Worm (Caenorhabditis elegans): ENCODE results near the gene F15B9.10.

F15B9.10 gene

ce11 chrV:13008825-13009224, at the start of gene F15B9.10:
F15B9.10 (minus strand) TSS chrV:13008925.
- no peak for TF ChIP-seq jun-1 (tag; optimal IDR thresholded peaks at IDR 0.05)
- TF ChIP-seq nhr-11 (tag; optimal IDR thresholded peaks at IDR 0.05), result no peak
- no peak for TF ChIP-seq sea-2 (GFP tag; optimal IDR thresholded peaks at IDR 0.05)
- no peak for TF ChIP-seq nhr-23 (tag; optimal IDR thresholded peaks at IDR 0.05)
- TF ChIP-seq egl-27 (tag; optimal IDR thresholded peaks at IDR 0.05), result no peak
- no peak for TF ChIP-seq tbx-2 (tag; optimal IDR thresholded peaks at IDR 0.05)
- TF ChIP-seq nhr-67 (tag; optimal IDR thresholded peaks at IDR 0.05), result no peak
- TF ChIP-seq R02D3.7 (tag; optimal IDR thresholded peaks at IDR 0.05), result no peak
- no peak for TF ChIP-seq pqm-1 (tag; optimal IDR thresholded peaks at IDR 0.05)
- TF ChIP-seq snpc-4 (tag; optimal IDR thresholded peaks at IDR 0.05), result no peak
- TF ChIP-seq egl-5 (tag; optimal IDR thresholded peaks at IDR 0.05), result no peak

DNA sequence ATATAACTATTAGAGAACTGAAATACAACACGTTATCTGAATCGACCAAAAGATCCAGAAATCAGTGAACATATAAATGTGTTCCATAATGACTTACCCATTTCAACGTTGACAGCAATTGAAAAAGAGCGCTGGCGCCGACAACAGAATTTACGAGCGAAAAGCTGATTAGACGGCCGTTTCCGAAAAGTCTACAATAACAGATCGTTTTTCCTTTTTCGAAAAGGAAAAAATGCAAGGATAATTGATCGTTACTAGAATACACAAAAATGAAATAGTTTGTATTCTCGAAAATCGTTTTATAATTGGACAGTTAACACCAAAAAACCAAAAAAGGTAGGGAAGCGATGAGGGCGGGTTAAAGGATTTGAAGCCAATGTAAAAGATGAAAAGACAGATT, 44.9 kb upstream of the F15B9.10 start, which contains the start of gene srr-1:
Gene srr-1 (minus strand): TSS at position 101 of the 400 bp plus-strand sequence.
- no peak for TF ChIP-seq unc-39 (tag; optimal IDR thresholded peaks at IDR 0.05)
- no peak for TF ChIP-seq mdl-1 (tag; optimal IDR thresholded peaks at IDR 0.05)
- TF ChIP-seq nhr-237 (tag; optimal IDR thresholded peaks at IDR 0.05), result no peak
- no peak for TF ChIP-seq egl-27 (tag; optimal IDR thresholded peaks at IDR 0.05)
- no peak for TF ChIP-seq fos-1 (tag; optimal IDR thresholded peaks at IDR 0.05)
- TF ChIP-seq pha-4 (tag; optimal IDR thresholded peaks at IDR 0.05), result no peak
- TF ChIP-seq jun-1 (tag; optimal IDR thresholded peaks at IDR 0.05), result no peak
- TF ChIP-seq egl-5 (tag; optimal IDR thresholded peaks at IDR 0.05), result no peak
- TF ChIP-seq nhr-67 (tag; optimal IDR thresholded peaks at IDR 0.05), result no peak
- TF ChIP-seq ztf-4 (tag; optimal IDR thresholded peaks at IDR 0.05), result no peak

DNA sequence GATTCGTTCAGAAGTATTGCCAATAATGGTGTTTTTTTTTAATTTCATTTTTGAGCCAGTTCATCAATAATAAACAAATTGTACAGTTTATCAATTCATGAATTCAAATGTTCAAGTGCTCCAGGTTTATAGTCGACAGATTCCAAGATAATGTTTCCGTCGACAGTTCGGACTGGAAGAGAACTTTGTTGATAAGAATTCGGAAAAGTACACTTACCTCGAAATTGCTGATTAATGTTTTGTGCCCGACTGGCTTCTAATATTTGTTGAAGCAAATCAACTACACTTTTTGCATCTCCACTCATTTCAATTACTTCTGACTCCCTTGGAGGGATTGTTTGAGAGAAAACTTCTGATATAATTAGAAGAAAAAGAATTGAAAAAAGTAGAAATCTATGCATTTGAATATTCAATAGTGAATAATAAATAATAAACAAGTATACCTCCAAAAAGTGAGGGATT, 40.5 kb upstream of the F15B9.10 start, which contains the start of gene W07G4.8:
Gene W07G4.8 (minus strand): TSS at position 412 of the 462 bp plus-strand sequence.
- TF ChIP-seq ama-1 (optimal IDR thresholded peaks at IDR 0.05) (no peak), ceh-9 (tag; optimal IDR thresholded peaks at IDR 0.05) (no peak), aly-2 (tag; optimal IDR thresholded peaks at IDR 0.05) (no peak), nhr-77 (tag; optimal IDR thresholded peaks at IDR 0.05) (no peak), fos-1 (tag; optimal IDR thresholded peaks at IDR 0.05) (no peak), nhr-67 (tag; optimal IDR thresholded peaks at IDR 0.05) (no peak), R02D3.7 (tag; optimal IDR thresholded peaks at IDR 0.05) (no peak), pha-4 (tag; optimal IDR thresholded peaks at IDR 0.05) (peak; percentile 41), lsy-12 (tag; optimal IDR thresholded peaks at IDR 0.05) (no peak), mml-1 (tag; optimal IDR thresholded peaks at IDR 0.05) (no peak), nfya-1 (tag; optimal IDR thresholded peaks at IDR 0.05; ENCODE audit: insufficient read depth) (no peak), egl-27 (tag; optimal IDR thresholded peaks at IDR 0.05) (no peak), nhr-43 (tag; optimal IDR thresholded peaks at IDR 0.05; ENCODE audit: poor library complexity, severe bottlenecking) (no peak), hmg-11 (tag; optimal IDR thresholded peaks at IDR 0.05) (no peak), pqm-1 (tag; optimal IDR thresholded peaks at IDR 0.05) (peak; percentile 78), tbx-2 (tag; optimal IDR thresholded peaks at IDR 0.05) (no peak), lin-39 (tag; optimal IDR thresholded peaks at IDR 0.05) (no peak), elt-2 (tag; optimal IDR thresholded peaks at IDR 0.05) (peak; percentile 80), skn-1 (tag; optimal IDR thresholded peaks at IDR 0.05) (no peak), nhr-11 (tag; optimal IDR thresholded peaks at IDR 0.05) (no peak), ztf-11 (tag; optimal IDR thresholded peaks at IDR 0.05) (no peak), unc-62 (GFP tag; optimal IDR thresholded peaks at IDR 0.05) (no peak), eor-1 (tag; optimal IDR thresholded peaks at IDR 0.05) (no peak), ceh-16 (tag; optimal IDR thresholded peaks at IDR 0.05) (no peak), elt-1 (tag; optimal IDR thresholded peaks at IDR 0.05) (no peak), nhr-23 (tag; optimal IDR thresholded peaks at IDR 0.05) (no peak), daf-12 (tag; optimal IDR thresholded peaks at IDR 0.05) (no peak)

DNA sequence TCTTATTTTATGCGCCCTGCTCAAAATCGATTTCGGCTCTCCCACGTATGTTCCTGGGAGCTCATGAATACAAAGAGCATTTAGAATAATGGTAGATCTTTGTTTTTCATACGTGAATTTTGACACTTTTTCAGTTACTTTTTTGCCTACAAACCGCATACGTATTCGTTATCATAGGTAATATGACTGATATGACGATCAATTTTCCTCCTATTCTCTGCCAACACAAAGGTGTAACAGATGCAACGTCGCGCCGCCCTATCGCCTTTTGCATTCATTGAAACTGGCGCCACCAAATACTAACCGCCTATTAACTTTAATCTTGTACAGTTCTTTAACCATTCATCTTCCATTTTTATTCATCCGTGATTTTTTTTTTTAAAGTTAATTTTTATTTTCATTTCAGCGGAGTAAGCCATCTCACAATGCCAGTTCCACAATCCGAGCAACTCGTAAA, 38.9 kb upstream of the F15B9.10 start, which contains the start of gene W07G4.5:
Gene W07G4.5 (plus strand): TSS at position 407 of the 457 bp plus-strand sequence.
- TF ChIP-seq pqm-1 (tag; optimal IDR thresholded peaks at IDR 0.05) (peak; percentile 76), R02D3.7 (tag; optimal IDR thresholded peaks at IDR 0.05) (no peak), ceh-9 (tag; optimal IDR thresholded peaks at IDR 0.05) (no peak), pha-4 (tag; optimal IDR thresholded peaks at IDR 0.05) (no peak), elt-2 (tag; optimal IDR thresholded peaks at IDR 0.05) (peak; percentile 89), ceh-16 (tag; optimal IDR thresholded peaks at IDR 0.05) (no peak)

Measured in whole organism, L3 larva.